Fruit fly (Drosophila melanogaster) whole organism, embryonic: Measurements from ENCODE around the gene CG17803.

Experiments
- ATbp ChIP-seq: fragments of 200-800 bp; sonication (Bioruptor generic); optimal IDR thresholded peaks from 2 replicates; lab custom pipeline; 2017; ENCODE audit warnings: missing biosample characterization, mild to moderate bottlenecking, missing genetic modification characterization, missing genetic modification reagents
- Ada2b ChIP-seq: fragments of 200-800 bp; sonication (Bioruptor generic); IDR thresholded peaks from 2 replicates; pipeline ENCODE4 v1.3.6; 2022; ENCODE audit warnings: missing biosample characterization, missing genetic modification characterization
- CG12155 ChIP-seq: fragments of 200-800 bp; sonication (Bioruptor generic); optimal IDR thresholded peaks from 3 replicates; lab custom pipeline; 2016; ENCODE audit warnings: missing biosample characterization, missing genetic modification characterization
- CG12769 ChIP-seq: fragments of 200-800 bp; sonication (Bioruptor generic); optimal IDR thresholded peaks from 2 replicates; lab custom pipeline; 2019; ENCODE audit warnings: missing biosample characterization, mild to moderate bottlenecking, missing genetic modification characterization, moderate library complexity
- CG14710 ChIP-seq: fragments of 200-800 bp; sonication (Bioruptor generic); optimal IDR thresholded peaks from 3 replicates; lab custom pipeline; 2019; ENCODE audit warnings: missing biosample characterization, mild to moderate bottlenecking, missing genetic modification characterization, moderate library complexity
- CG14860 ChIP-seq: fragments of 200-800 bp; sonication (Bioruptor generic); IDR thresholded peaks from 3 replicates; pipeline ENCODE4 v1.3.6; 2022; ENCODE audit warnings: missing biosample characterization, missing genetic modification characterization; ENCODE audit not compliant: partially characterized antibody
- CG1529 ChIP-seq: fragments of 200-800 bp; sonication (Bioruptor generic); optimal IDR thresholded peaks from 3 replicates; lab custom pipeline; 2018; ENCODE audit warnings: missing biosample characterization, missing genetic modification characterization
- CG15696 ChIP-seq: fragments of 200-800 bp; sonication (Bioruptor generic); optimal IDR thresholded peaks from 2 replicates; lab custom pipeline; 2019; ENCODE audit warnings: missing biosample characterization, mild to moderate bottlenecking, missing genetic modification characterization, moderate library complexity
- CG18764 ChIP-seq: fragments of 200-800 bp; sonication (Bioruptor generic); optimal IDR thresholded peaks from 3 replicates; lab custom pipeline; 2016; ENCODE audit warnings: missing biosample characterization, missing genetic modification characterization
- CG2120 ChIP-seq: fragments of 200-800 bp; sonication (Bioruptor generic); optimal IDR thresholded peaks from 3 replicates; lab custom pipeline; 2016; ENCODE audit warnings: missing biosample characterization, missing genetic modification characterization
- CG30020 ChIP-seq: fragments of 200-800 bp; optimal IDR thresholded peaks from 2 replicates; lab custom pipeline; 2019; ENCODE audit warnings: missing biosample characterization, mild to moderate bottlenecking, missing genetic modification characterization, moderate library complexity
- CG31365 ChIP-seq: fragments of 200-800 bp; sonication (Bioruptor generic); optimal IDR thresholded peaks from 2 replicates; lab custom pipeline; 2018; ENCODE audit warnings: missing biosample characterization, mild to moderate bottlenecking, missing genetic modification characterization
- CG33557 ChIP-seq: fragments of 200-800 bp; sonication (Bioruptor generic); optimal IDR thresholded peaks from 2 replicates; lab custom pipeline; 2019; ENCODE audit warnings: missing biosample characterization, mild to moderate bottlenecking, missing genetic modification characterization, moderate library complexity
- CG34376 ChIP-seq: fragments of 200-800 bp; sonication (Bioruptor generic); optimal IDR thresholded peaks from 2 replicates; lab custom pipeline; 2018; ENCODE audit warnings: missing biosample characterization, mild to moderate bottlenecking, missing genetic modification characterization
- CG6854 ChIP-seq: fragments of 200-800 bp; sonication (Bioruptor generic); optimal IDR thresholded peaks from 3 replicates; lab custom pipeline; 2017; ENCODE audit warnings: missing biosample characterization, mild to moderate bottlenecking, missing genetic modification characterization
- CG8478 ChIP-seq: fragments of >200 bp; optimal IDR thresholded peaks from 2 replicates; lab custom pipeline; 2018
- CkIIα-i1 ChIP-seq: fragments of 200-800 bp; sonication (Bioruptor generic); IDR thresholded peaks from 2 replicates; pipeline ENCODE4 v1.3.6; 2022; ENCODE audit warnings: missing biosample characterization, missing genetic modification characterization
- Doc2 ChIP-seq: fragments of 200-800 bp; sonication (Bioruptor generic); IDR thresholded peaks from 2 replicates; pipeline ENCODE4 v1.3.6; 2022; ENCODE audit warnings: missing biosample characterization, missing genetic modification characterization
- Drgx ChIP-seq: fragments of 200-800 bp; sonication (Bioruptor generic); IDR thresholded peaks from 2 replicates; pipeline ENCODE4 v1.3.6; 2022; ENCODE audit warnings: missing biosample characterization, missing genetic modification characterization
- Ets65A ChIP-seq: fragments of 200-800 bp; sonication (Bioruptor generic); peaks from one replicate; lab custom pipeline; 2016; ENCODE audit warnings: missing biosample characterization, missing genetic modification characterization
- Fer2 ChIP-seq: fragments of 200-800 bp; sonication (Bioruptor generic); optimal IDR thresholded peaks from 2 replicates; lab custom pipeline; 2018; ENCODE audit warnings: missing biosample characterization, mild to moderate bottlenecking, missing genetic modification characterization, moderate library complexity
- Gsc ChIP-seq: fragments of 200-800 bp; sonication (Bioruptor generic); IDR thresholded peaks from 2 replicates; pipeline ENCODE4 v1.3.6; 2022; ENCODE audit warnings: missing biosample characterization, missing genetic modification characterization
- HLH3B ChIP-seq: fragments of 200-800 bp; sonication (Bioruptor generic); IDR thresholded peaks from 2 replicates; pipeline ENCODE4 v1.3.6; 2022; ENCODE audit warnings: missing biosample characterization, missing genetic modification characterization
- Kr ChIP-seq: fragments of 200-800 bp; sonication (Bioruptor generic); optimal IDR thresholded peaks from 2 replicates; lab custom pipeline; 2017; ENCODE audit warnings: missing biosample characterization, mild to moderate bottlenecking, missing genetic modification characterization
- Six4 ChIP-seq: fragments of 200-800 bp; sonication (Bioruptor generic); optimal IDR thresholded peaks from 2 replicates; lab custom pipeline; 2016; ENCODE audit warnings: missing biosample characterization, missing genetic modification characterization
- Sox102F ChIP-seq: fragments of 200-800 bp; sonication (Bioruptor generic); optimal IDR thresholded peaks from 2 replicates; lab custom pipeline; 2018; ENCODE audit warnings: missing biosample characterization, mild to moderate bottlenecking, missing genetic modification characterization, moderate library complexity
- Trl ChIP-seq, 3 experiments: fragments of >200 bp in 2 of 3; fragments of 200-800 bp in 1 of 3; sonication (Bioruptor generic) in 1 of 3; optimal IDR thresholded peaks; 2 replicates in 1 of 3; 3 replicates in 2 of 3; lab custom pipeline; 2016 to 2017; ENCODE audit warnings: missing biosample characterization in 1 of 3, missing genetic modification characterization in 1 of 3
- cad ChIP-seq: fragments of >200 bp; optimal IDR thresholded peaks from 2 replicates; lab custom pipeline; 2017; ENCODE audit warnings: missing biosample characterization, missing genetic modification characterization
- cato ChIP-seq: fragments of 200-800 bp; sonication (Bioruptor generic); optimal IDR thresholded peaks from 2 replicates; lab custom pipeline; 2016; ENCODE audit warnings: missing biosample characterization, missing genetic modification characterization, borderline replicate concordance
- cg ChIP-seq: fragments of 200-800 bp; sonication (Bioruptor generic); optimal IDR thresholded peaks from 3 replicates; lab custom pipeline; 2019; ENCODE audit warnings: missing biosample characterization, mild to moderate bottlenecking, missing genetic modification characterization, moderate library complexity
- corto ChIP-seq: fragments of 200-800 bp; sonication (Bioruptor generic); optimal IDR thresholded peaks from 2 replicates; lab custom pipeline; 2016; ENCODE audit warnings: missing biosample characterization, mild to moderate bottlenecking, missing genetic modification characterization, moderate library complexity
- crc ChIP-seq: fragments of 200-800 bp; sonication (Bioruptor generic); optimal IDR thresholded peaks from 2 replicates; lab custom pipeline; 2016; ENCODE audit warnings: missing biosample characterization, missing genetic modification characterization
- eve ChIP-seq, 2 experiments: fragments of >200 bp; optimal IDR thresholded peaks; 2 replicates each; lab custom pipeline; 2017; ENCODE audit warnings: missing biosample characterization in 2 of 2, missing genetic modification characterization in 2 of 2
- ewg ChIP-seq: fragments of 200-800 bp; sonication (Bioruptor generic); optimal IDR thresholded peaks from 3 replicates; lab custom pipeline; 2017; ENCODE audit warnings: mild to moderate bottlenecking, missing biosample characterization, missing genetic modification reagents, missing genetic modification characterization
- gcm ChIP-seq: fragments of 200-800 bp; sonication (Bioruptor generic); optimal IDR thresholded peaks from 2 replicates; lab custom pipeline; 2019; ENCODE audit warnings: missing biosample characterization, mild to moderate bottlenecking, missing genetic modification characterization, moderate library complexity
- gro ChIP-seq: fragments of 200-800 bp; sonication (Bioruptor generic); optimal IDR thresholded peaks from 2 replicates; lab custom pipeline; 2016; ENCODE audit warnings: missing biosample characterization, missing genetic modification characterization
- hkb ChIP-seq, 2 experiments: fragments of 200-800 bp in 1 of 2; fragments of >200 bp in 1 of 2; sonication (Bioruptor generic) in 1 of 2; IDR thresholded peaks in 1 of 2; optimal IDR thresholded peaks in 1 of 2; 2 replicates each; pipeline versions ENCODE4 v1.3.6 to Lab custom; 2017 to 2022; ENCODE audit warnings: missing biosample characterization in 1 of 2, missing genetic modification characterization in 1 of 2
- lola ChIP-seq, 3 experiments: fragments of >200 bp in 2 of 3; fragments of 200-800 bp in 1 of 3; sonication (Bioruptor generic) in 1 of 3; optimal IDR thresholded peaks; 2 replicates each; lab custom pipeline; 2017 to 2019; ENCODE audit warnings: missing biosample characterization in 3 of 3, missing genetic modification characterization in 3 of 3, mild to moderate bottlenecking in 1 of 3, moderate library complexity in 1 of 3
- nerfin-1 ChIP-seq: fragments of 200-800 bp; sonication (Bioruptor generic); optimal IDR thresholded peaks from 3 replicates; lab custom pipeline; 2019; ENCODE audit warnings: missing biosample characterization, mild to moderate bottlenecking, missing genetic modification characterization, moderate library complexity
- org-1 ChIP-seq: fragments of 200-800 bp; sonication (Bioruptor generic); optimal IDR thresholded peaks from 2 replicates; lab custom pipeline; 2017; ENCODE audit warnings: missing biosample characterization, missing genetic modification characterization
- schlank ChIP-seq: fragments of 200-800 bp; sonication (Bioruptor generic); optimal IDR thresholded peaks from 2 replicates; lab custom pipeline; 2018; ENCODE audit warnings: missing biosample characterization, mild to moderate bottlenecking, missing genetic modification characterization
- shn ChIP-seq: fragments of 200-800 bp; sonication (Bioruptor generic); optimal IDR thresholded peaks from 3 replicates; lab custom pipeline; 2016; ENCODE audit warnings: missing biosample characterization, missing genetic modification characterization
- sim ChIP-seq: fragments of 200-800 bp; sonication (Bioruptor generic); IDR thresholded peaks from 2 replicates; pipeline ENCODE4 v1.3.6; 2022; ENCODE audit warnings: missing biosample characterization, missing genetic modification characterization
- ssp ChIP-seq: fragments of 200-800 bp; sonication (Bioruptor generic); IDR thresholded peaks from 2 replicates; pipeline ENCODE4 v1.3.6; 2022; ENCODE audit warnings: missing biosample characterization, missing genetic modification characterization
- stc ChIP-seq: fragments of 200-800 bp; sonication (Bioruptor generic); IDR thresholded peaks from 2 replicates; pipeline ENCODE4 v1.3.6; 2022; ENCODE audit warnings: missing biosample characterization, missing genetic modification characterization
- stwl ChIP-seq: fragments of 200-800 bp; sonication (Bioruptor generic); optimal IDR thresholded peaks from 3 replicates; lab custom pipeline; 2018; ENCODE audit warnings: missing biosample characterization, mild to moderate bottlenecking, missing genetic modification characterization, moderate library complexity
- tll ChIP-seq, 2 experiments: fragments of 200-800 bp in 1 of 2; fragments of >200 bp in 1 of 2; sonication (Bioruptor generic) in 1 of 2; optimal IDR thresholded peaks; 2 replicates each; lab custom pipeline; 2017 to 2019; ENCODE audit warnings: missing biosample characterization in 2 of 2, missing genetic modification characterization in 2 of 2, mild to moderate bottlenecking in 1 of 2, moderate library complexity in 1 of 2
- toy ChIP-seq: fragments of 200-800 bp; sonication (Bioruptor generic); IDR thresholded peaks from 2 replicates; pipeline ENCODE4 v1.3.6; 2022; ENCODE audit warnings: missing biosample characterization, missing genetic modification characterization

Gene CG17803

dm6 chr3R:17828653-17829052 lies 27.3 kb upstream of the CG17803 start (continued):
- TF ChIP-seq eve (GFP tag; optimal IDR thresholded peaks at IDR 0.05; lab: Kevin White, UChicago) = peak in 1 of 2 experiments; percentile 53
- no peak for TF ChIP-seq stwl (tag; lab: Kevin White, UChicago)
- no peak for TF ChIP-seq CG18764
- no peak for TF ChIP-seq shn (GFP tag; lab: Kevin White, UChicago)
- TF ChIP-seq ewg = no peak
- TF ChIP-seq CG8478 = no peak
- peak; percentile 28 for TF ChIP-seq gcm (GFP tag; lab: Kevin White, UChicago)
- no peak for TF ChIP-seq Kr
- no peak for TF ChIP-seq Ets65A (GFP tag; lab: Kevin White, UChicago)
- TF ChIP-seq CG15696 (tag; lab: Kevin White, UChicago) = peak; percentile 21
- no peak for TF ChIP-seq crc (GFP tag; lab: Kevin White, UChicago)
- peak; percentile 62 for TF ChIP-seq CG33557
- peak; percentile 31 for TF ChIP-seq nerfin-1
- no peak for TF ChIP-seq CkIIα-i1 (GFP tag; lab: Robert Waterston, UW)
- TF ChIP-seq org-1 (GFP tag; lab: Kevin White, UChicago) = peak; percentile 36
- TF ChIP-seq Gsc (GFP tag; lab: Robert Waterston, UW) = no peak
- TF ChIP-seq CG2120 = no peak
- no peak for TF ChIP-seq CG30020 (tag; lab: Kevin White, UChicago)
- TF ChIP-seq CG14710 (tag; lab: Kevin White, UChicago) = peak; percentile 37
- TF ChIP-seq Drgx (GFP tag; lab: Robert Waterston, UW) = no peak
- TF ChIP-seq CG12769 = peak; percentile 33
- no peak for TF ChIP-seq CG34376 (GFP tag; lab: Kevin White, UChicago)
- TF ChIP-seq CG6854 (GFP tag; lab: Kevin White, UChicago) = no peak
- peak; percentile 28 for TF ChIP-seq CG31365
- 0 out of 2 replicates have a peak, but pooled peaks have one; percentile 29 for TF ChIP-seq sim
- TF ChIP-seq toy = no peak
- TF ChIP-seq gro = no peak
- TF ChIP-seq cg (GFP tag; lab: Kevin White, UChicago) = no peak
- TF ChIP-seq tll (GFP tag; optimal IDR thresholded peaks at IDR 0.05; lab: Kevin White, UChicago) = no peak
- TF ChIP-seq stc (GFP tag; lab: Robert Waterston, UW) = no peak
- TF ChIP-seq CG12155 (GFP tag; lab: Kevin White, UChicago) = no peak
- no peak for TF ChIP-seq Ada2b
- peak in 1 of 3 experiments; percentile 48 for TF ChIP-seq lola (GFP tag; optimal IDR thresholded peaks at IDR 0.05; lab: Kevin White, UChicago)
- TF ChIP-seq HLH3B (GFP tag; lab: Robert Waterston, UW) = no peak
- no peak for TF ChIP-seq Doc2 (GFP tag; lab: Robert Waterston, UW)
- TF ChIP-seq Sox102F = no peak
- TF ChIP-seq ssp (GFP tag; lab: Robert Waterston, UW) = no peak
- no peak for TF ChIP-seq hkb (optimal IDR thresholded peaks at IDR 0.05; lab: Kevin White, UChicago)
- peak; percentile 25; the same call in 1 of the 2 replicates for TF ChIP-seq hkb (GFP tag; IDR thresholded peaks at IDR 0.05; lab: Robert Waterston, UW)
- no peak for TF ChIP-seq Fer2
- TF ChIP-seq CG14860 (GFP tag; lab: Robert Waterston, UW) = no peak
- TF ChIP-seq ATbp (GFP tag; lab: Kevin White, UChicago) = peak; percentile 74
- TF ChIP-seq CG1529 (GFP tag; lab: Kevin White, UChicago) = peak; percentile 60
- no peak for TF ChIP-seq cato (GFP tag; lab: Kevin White, UChicago)
- no peak for TF ChIP-seq corto (GFP tag; lab: Kevin White, UChicago)
- TF ChIP-seq Trl (optimal IDR thresholded peaks at IDR 0.05; lab: Kevin White, UChicago) = no peak
- no peak for TF ChIP-seq Trl (GFP tag; optimal IDR thresholded peaks at IDR 0.05; lab: Kevin White, UChicago)
- no peak for TF ChIP-seq schlank (tag; lab: Kevin White, UChicago)
- TF ChIP-seq Six4 = no peak
- no peak for TF ChIP-seq cad (GFP tag; lab: Kevin White, UChicago)
